Worm (Caenorhabditis elegans) whole organism, midembryonic: ENCODE results near the gene C35D6.4.

Source experiments
- T22C8.4 ChIP-seq: fragments of 200-800 bp; sonication (Bioruptor generic); IDR thresholded peaks from 2 replicates; pipeline ENCODE4 v1.3.6; 2022; ENCODE audit warnings: missing genetic modification characterization, missing compliant biosample characterization
- cog-1 ChIP-seq: sonication (generic microtip); optimal IDR thresholded peaks from 2 replicates; lab custom pipeline; 2016; ENCODE audit warnings: missing genetic modification characterization, missing compliant biosample characterization
- flt-1 ChIP-seq: fragments of 200-800 bp; sonication (Bioruptor generic); IDR thresholded peaks from 2 replicates; pipeline ENCODE4 v1.3.6; 2022; ENCODE audit warnings: missing genetic modification characterization, missing compliant biosample characterization
- klf-2 ChIP-seq: fragments of 200-800 bp; sonication (Bioruptor generic); conservative IDR thresholded peaks from 2 replicates; pipeline ENCODE4 v1.3.6; 2022; ENCODE audit warnings: missing genetic modification reagents, missing genetic modification characterization, missing compliant biosample characterization
- med-1 ChIP-seq: sonication (generic microtip); optimal IDR thresholded peaks from 2 replicates; lab custom pipeline; 2017; ENCODE audit warnings: missing genetic modification characterization, mild to moderate bottlenecking, missing compliant biosample characterization, antibody characterized with exemption, missing genetic modification reagents; ENCODE audit not compliant: insufficient read depth
- ref-1 ChIP-seq: fragments of 200-800 bp; sonication (Bioruptor generic); conservative IDR thresholded peaks from 2 replicates; pipeline ENCODE4 v1.3.6; 2022; ENCODE audit warnings: missing genetic modification reagents, missing genetic modification characterization, missing compliant biosample characterization
- tab-1 ChIP-seq: fragments of 200-800 bp; sonication (Bioruptor generic); IDR thresholded peaks from 2 replicates; pipeline ENCODE4 v1.3.6; 2022; ENCODE audit warnings: missing genetic modification characterization, missing compliant biosample characterization
- ztf-23 ChIP-seq: fragments of 200-800 bp; sonication (Bioruptor generic); IDR thresholded peaks from 2 replicates; pipeline ENCODE4 v1.3.6; 2022; ENCODE audit warnings: missing genetic modification reagents, missing genetic modification characterization, missing compliant biosample characterization
- ztf-29 ChIP-seq: fragments of 200-800 bp; sonication (Bioruptor generic); IDR thresholded peaks from 2 replicates; pipeline ENCODE4 v1.3.6; 2022; ENCODE audit warnings: missing genetic modification reagents, missing genetic modification characterization, missing compliant biosample characterization

Gene C35D6.4

DNA sequence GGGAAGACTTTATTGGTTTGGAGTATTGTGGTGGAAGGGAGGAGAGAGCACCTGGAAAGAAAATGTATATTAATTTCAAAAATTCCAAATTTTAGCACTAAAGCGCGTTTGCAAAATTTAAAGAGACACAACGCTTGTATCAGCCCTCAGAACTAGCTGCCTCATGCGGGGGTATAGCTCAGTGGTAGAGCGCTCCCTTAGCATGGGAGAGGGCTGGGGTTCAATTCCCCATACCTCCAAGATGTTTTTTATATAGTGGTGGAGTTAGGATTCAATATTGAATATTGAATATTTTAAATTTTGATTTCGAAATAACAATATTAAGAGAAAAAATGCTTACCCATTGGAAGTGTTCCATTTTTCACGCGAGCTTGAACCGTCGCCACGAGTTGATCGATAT is 48.2 kb downstream of the C35D6.4 start:
- TF ChIP-seq tab-1 (GFP tag; lab: Robert Waterston, UW): peak; percentile 78
- 0 out of 2 replicates have a peak, but pooled peaks have one; percentile 16 for TF ChIP-seq ztf-29 (GFP tag; lab: Robert Waterston, UW)
- TF ChIP-seq cog-1: no peak
- peak; percentile 75 for TF ChIP-seq ztf-23
- TF ChIP-seq T22C8.4 (GFP tag; lab: Robert Waterston, UW): peak; percentile 41; the same call in 1 of the 2 replicates
- peak; percentile 60; the same call in 1 of the 2 replicates for TF ChIP-seq flt-1 (GFP tag; lab: Robert Waterston, UW)
- peak; percentile 17 for TF ChIP-seq med-1 (GFP tag; lab: Kevin White, UChicago)
- TF ChIP-seq ref-1 (GFP tag; lab: Robert Waterston, UW): peak; percentile 70
- 0 out of 2 replicates have a peak, but pooled peaks have one; percentile 62 for TF ChIP-seq klf-2

DNA sequence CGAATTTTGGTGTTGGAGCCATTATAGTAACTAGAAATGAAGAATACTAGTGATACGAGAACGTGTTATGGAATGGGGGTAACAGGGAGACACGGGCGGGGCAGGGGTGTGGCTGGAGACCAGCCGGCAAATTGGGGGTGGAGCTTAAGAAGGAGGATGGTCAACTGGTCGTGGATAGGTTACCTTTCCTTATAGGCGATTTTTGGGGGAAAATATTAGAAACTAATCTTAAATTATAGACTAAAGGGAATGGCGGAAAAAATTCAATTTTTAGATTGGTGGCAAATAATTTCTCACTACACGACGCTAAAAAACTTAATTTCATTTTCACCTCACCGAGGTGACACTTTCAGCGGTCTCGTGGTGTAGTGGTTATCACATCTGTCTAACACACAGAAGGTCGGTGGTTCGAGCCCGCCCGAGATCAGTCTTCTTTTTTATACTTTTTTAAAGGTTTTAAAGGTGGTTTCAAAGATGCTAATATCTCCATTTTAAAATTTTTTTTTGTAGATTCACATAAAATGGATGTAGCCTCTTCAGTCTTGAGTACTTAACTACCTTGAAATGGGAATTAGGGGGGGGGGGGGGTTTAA is 49.1 kb downstream of the C35D6.4 start, which contains the start of gene Y65A5A.1:
Gene Y65A5A.1, minus strand, starts transcription at position 51 of the 593 bp plus-strand sequence.
- TF ChIP-seq klf-2 (0 out of 2 replicates have a peak, but pooled peaks have one; percentile 54), ztf-29 (GFP tag; lab: Robert Waterston, UW) (no peak), ztf-23 (0 out of 2 replicates have a peak, but pooled peaks have one; percentile 21)

DNA sequence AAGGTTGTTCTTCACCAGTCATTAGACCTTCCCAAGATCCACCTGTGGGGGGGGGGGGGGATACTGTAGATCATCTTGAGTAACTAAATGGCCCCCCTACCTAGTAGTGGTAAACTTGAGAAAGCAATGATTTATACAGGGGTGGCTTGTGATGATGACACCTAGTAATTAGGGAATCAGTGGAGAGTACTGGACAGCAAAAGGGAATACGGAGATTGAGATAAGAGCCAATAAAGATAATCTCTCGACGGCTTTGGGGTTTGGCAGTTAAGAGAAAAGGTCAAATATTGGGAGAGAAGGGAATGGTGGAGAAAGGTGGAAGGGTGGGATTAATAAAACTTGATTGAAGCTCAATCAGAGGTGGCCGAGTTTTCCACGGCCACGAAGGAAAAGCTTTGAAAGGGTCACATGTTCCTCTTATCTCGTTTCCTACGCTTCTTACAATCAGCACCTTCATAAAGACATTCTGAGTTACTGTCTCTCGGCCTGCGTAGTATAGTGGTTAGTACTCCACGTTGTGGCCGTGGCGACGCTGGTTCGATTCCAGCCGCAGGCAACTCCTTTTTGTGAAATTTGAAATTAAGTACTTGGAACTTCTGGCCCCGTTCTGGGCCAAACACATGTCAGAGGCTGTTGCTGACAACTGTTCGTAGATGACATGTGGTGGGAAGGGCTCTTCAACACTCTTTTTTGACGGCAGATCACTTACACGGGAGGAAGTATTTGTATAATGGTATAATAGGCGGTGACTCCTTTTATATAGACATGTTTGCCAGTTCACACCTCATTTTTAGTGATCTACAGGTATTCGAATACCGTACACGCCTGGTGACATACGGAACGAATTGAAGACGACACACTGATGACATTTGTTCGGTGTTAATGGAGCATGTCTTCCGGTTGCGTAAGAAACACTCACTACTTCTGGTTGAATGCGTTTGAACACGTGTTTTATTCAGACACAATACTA is 49.9 kb downstream of the C35D6.4 start:
- TF ChIP-seq flt-1 (GFP tag; lab: Robert Waterston, UW): peak; percentile 75; the same call in 1 of the 2 replicates
- peak; percentile 19 for TF ChIP-seq med-1 (GFP tag; lab: Kevin White, UChicago)
- TF ChIP-seq T22C8.4 (GFP tag; lab: Robert Waterston, UW): no peak; the same call in 1 of the 2 replicates
- TF ChIP-seq ztf-29 (GFP tag; lab: Robert Waterston, UW): peak; percentile 25; the same call in 1 of the 2 replicates
- TF ChIP-seq ztf-23: peak; percentile 44; the same call in 1 of the 2 replicates
- TF ChIP-seq ref-1 (GFP tag; lab: Robert Waterston, UW): 0 out of 2 replicates have a peak, but pooled peaks have one; percentile 45
- peak; percentile 77 for TF ChIP-seq tab-1 (GFP tag; lab: Robert Waterston, UW)
- no peak for TF ChIP-seq klf-2
- peak; percentile 32 for TF ChIP-seq cog-1
